Fruit fly (Drosophila melanogaster) whole organism: ENCODE results near the gene CG6163.

Experiments
- CG8478 ChIP-seq: fragments of >200 bp; optimal IDR thresholded peaks from 2 replicates; lab custom pipeline; 2018; ENCODE audit warnings: inconsistent platforms
- pan ChIP-seq: fragments of >200 bp; optimal IDR thresholded peaks from 2 replicates; lab custom pipeline; 2017

DNA sequence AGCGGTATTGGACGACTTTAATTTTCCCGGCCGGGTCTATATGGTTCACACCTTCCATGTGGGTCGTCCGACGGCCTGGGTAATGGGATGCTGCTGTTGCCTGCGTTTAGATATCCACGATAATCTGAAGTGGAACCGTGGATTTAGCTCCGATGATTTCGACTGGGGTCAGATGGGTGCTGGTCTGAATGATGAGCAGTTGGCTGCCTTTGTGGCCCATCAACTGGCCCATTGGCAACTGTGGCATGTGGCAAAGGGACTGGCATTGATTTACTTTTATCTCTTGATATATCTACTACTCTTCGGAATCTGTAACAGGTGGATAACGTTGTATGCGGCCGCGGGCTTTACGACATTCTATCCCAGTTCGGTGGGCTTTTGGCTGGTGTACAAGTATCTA is 52.0 kb downstream of the CG6163 start:
- TF ChIP-seq pan (lab: Kevin White, UChicago) (no peak), CG8478 (no peak)
